Fruit fly (Drosophila melanogaster): Measurements from ENCODE around the gene CG32246.

CG32246 gene

DNA sequence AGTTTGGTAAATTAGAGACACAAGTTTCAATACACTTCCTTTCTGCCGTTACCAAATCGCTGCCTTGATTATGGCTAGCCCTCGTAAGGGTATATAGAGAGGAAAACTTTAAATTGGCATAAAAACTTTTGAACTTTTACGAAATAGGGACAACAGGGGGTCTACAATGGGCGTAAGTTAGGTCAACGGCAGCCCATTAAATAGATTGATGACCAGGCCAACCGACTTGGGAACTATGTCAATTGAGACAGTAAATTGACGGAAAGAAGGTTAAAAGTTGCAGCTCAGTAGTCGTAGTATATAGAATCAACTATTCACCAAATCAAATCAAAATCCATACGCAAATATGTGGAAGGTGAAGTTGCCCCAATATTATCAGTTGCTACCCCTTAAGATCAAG is at the start of gene CG32246:
Gene CG32246 (plus strand): TSS at position 301 of the 400 bp plus-strand sequence.
- TF ChIP-seq CG5204 (GFP tag; optimal IDR thresholded peaks at IDR 0.05) = no peak
- TF ChIP-seq CG33017 (tag; optimal IDR thresholded peaks at IDR 0.05) = no peak
- TF ChIP-seq Mnt (GFP tag; optimal IDR thresholded peaks at IDR 0.05) = no peak
- TF ChIP-seq cic (GFP tag; optimal IDR thresholded peaks at IDR 0.05) = no peak
- TF ChIP-seq toe (GFP tag; optimal IDR thresholded peaks at IDR 0.05) = no peak
- TF ChIP-seq CG12768 (GFP tag; optimal IDR thresholded peaks at IDR 0.05) = no peak
- TF ChIP-seq ovo (GFP tag; optimal IDR thresholded peaks at IDR 0.05) = no peak
- TF ChIP-seq cnc (optimal IDR thresholded peaks at IDR 0.05) = no peak

DNA sequence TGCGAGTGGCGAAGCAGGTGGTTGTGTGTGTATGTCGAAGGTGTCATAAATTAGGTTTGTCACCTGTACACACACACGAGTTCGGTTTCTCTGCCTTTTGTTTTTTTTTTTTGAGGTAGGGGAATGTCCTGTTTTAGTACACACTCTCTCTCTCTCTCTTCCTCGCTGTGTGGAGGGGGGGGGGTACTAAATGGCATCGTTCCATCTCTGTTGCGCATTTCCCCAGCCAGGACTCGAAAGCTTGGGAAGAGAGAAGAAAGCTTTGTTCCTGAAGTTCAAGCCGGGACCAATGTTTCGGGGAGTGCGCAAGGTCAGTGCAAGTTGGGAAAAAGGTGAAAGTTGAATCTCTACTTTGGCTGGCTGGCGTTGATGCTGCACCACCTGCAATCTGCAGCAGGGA is 46.6 kb upstream of the CG32246 start:
- TF ChIP-seq CG14711 (tag; optimal IDR thresholded peaks at IDR 0.05) = no peak
- TF ChIP-seq CG5204 (GFP tag; optimal IDR thresholded peaks at IDR 0.05) = no peak
- TF ChIP-seq pad (GFP tag; optimal IDR thresholded peaks at IDR 0.05) = peak; percentile 97

DNA sequence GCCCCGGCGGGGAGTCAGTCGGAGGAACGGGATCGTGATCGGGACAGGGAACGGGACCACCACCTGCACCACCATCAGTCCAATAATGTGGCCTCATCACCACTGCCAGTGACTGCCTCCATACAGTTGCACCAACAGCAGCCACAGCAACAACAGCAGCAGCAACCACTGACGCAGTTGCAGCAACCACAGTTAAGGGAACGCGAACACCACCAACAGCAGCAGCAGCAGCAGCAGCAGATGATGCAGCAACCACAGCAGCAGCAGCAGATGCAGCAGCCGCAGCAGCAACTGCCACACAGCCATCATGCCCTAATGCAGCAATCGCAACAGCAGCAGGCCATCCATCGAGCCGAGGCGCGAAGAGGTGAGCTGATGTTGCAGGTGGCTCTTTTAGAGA is 45.6 kb upstream of the CG32246 start:
- TF ChIP-seq CG33017 (tag; optimal IDR thresholded peaks at IDR 0.05) (no peak), cnc (optimal IDR thresholded peaks at IDR 0.05) (no peak)

DNA sequence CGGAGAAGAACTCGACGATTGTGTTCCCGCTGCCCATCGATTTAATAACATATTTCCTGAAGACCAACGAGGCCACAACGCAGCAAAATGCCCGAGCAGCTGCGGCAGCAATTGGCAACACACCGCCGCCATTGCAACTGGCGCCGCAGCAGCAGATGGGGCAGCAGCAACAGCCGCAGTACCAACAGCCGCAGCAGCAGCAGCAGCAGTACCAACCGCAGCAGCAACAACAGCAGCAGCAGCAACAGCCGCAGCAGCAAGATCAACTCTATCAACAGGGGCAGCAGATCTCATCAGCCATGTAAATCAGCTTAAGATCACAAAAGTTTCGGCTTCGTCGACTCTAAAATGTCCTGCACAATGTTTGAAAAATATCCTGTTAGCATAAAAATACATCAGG is 31.0 kb upstream of the CG32246 start:
- no peak for TF ChIP-seq cic (GFP tag; optimal IDR thresholded peaks at IDR 0.05)
- no peak for TF ChIP-seq CG1620 (GFP tag; optimal IDR thresholded peaks at IDR 0.05)
- TF ChIP-seq CG11617 (GFP tag; optimal IDR thresholded peaks at IDR 0.05) = no peak
- no peak for TF ChIP-seq bab1 (GFP tag; optimal IDR thresholded peaks at IDR 0.05)
- no peak for TF ChIP-seq CG33017 (tag; optimal IDR thresholded peaks at IDR 0.05)
- no peak for TF ChIP-seq Mnt (GFP tag; optimal IDR thresholded peaks at IDR 0.05)
- TF ChIP-seq kay (GFP tag; ENCODE audit: borderline replicate concordance) = no peak

DNA sequence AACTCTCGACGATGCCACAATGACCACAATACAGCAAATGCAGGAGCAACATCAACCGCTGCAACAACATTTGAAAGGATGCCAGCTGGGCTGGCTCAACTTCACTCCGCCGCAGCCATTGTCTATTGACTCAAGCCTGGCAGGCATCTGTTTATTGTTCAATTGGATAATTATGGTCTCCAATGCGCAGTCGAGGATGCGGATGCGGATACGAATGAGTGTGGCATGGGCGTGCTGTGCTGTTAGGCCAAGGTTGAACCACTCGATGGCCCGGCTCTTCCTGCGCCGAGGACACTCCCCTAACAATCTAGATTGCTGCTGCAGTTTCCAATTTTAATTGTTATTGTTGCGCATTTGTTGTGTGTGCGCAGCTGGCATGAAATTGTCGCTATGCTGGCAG is 21.3 kb upstream of the CG32246 start:
- no peak for TF ChIP-seq CG1620 (GFP tag; optimal IDR thresholded peaks at IDR 0.05)
- no peak for TF ChIP-seq cnc (optimal IDR thresholded peaks at IDR 0.05)
- no peak for TF ChIP-seq CG5204 (GFP tag; optimal IDR thresholded peaks at IDR 0.05)
- no peak for TF ChIP-seq Clk (GFP tag; optimal IDR thresholded peaks at IDR 0.05)
- no peak for TF ChIP-seq cic (GFP tag; optimal IDR thresholded peaks at IDR 0.05)
- no peak for TF ChIP-seq ovo (GFP tag; optimal IDR thresholded peaks at IDR 0.05)
- TF ChIP-seq kay (GFP tag; ENCODE audit: borderline replicate concordance) = no peak
- no peak for TF ChIP-seq toe (GFP tag; optimal IDR thresholded peaks at IDR 0.05)
- no peak for TF ChIP-seq pad (GFP tag; optimal IDR thresholded peaks at IDR 0.05)
- TF ChIP-seq Crg-1 (GFP tag; optimal IDR thresholded peaks at IDR 0.05) = no peak
- no peak for TF ChIP-seq CG7101 (tag; optimal IDR thresholded peaks at IDR 0.05)
- no peak for TF ChIP-seq Hr96 (GFP tag; optimal IDR thresholded peaks at IDR 0.05)
- no peak for TF ChIP-seq CG11617 (GFP tag; optimal IDR thresholded peaks at IDR 0.05)
- no peak for TF ChIP-seq tj (GFP tag; optimal IDR thresholded peaks at IDR 0.05)

DNA sequence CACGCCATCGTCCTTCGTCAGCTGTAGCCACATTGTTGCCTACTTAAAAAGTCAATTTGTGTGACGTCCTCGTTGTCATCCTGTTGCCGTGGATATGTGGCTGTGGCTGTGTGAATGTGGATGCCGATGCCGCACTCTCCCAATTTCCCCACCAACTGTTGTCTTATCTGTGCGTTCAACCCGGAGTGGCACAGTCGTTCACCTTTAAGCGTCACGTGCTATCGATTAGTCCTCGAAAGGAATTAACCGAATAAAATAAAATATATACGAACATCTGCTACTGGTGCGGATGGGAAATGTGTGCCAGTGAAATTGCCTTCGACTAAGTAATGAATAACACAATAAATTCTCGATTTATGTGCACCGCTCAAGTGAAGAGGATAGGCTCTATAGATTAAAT is 18.7 kb upstream of the CG32246 start:
- TF ChIP-seq CG5204 (GFP tag; optimal IDR thresholded peaks at IDR 0.05) = no peak
- TF ChIP-seq cnc (optimal IDR thresholded peaks at IDR 0.05) = no peak
- TF ChIP-seq Hr96 (GFP tag; optimal IDR thresholded peaks at IDR 0.05) = no peak
- no peak for TF ChIP-seq bab1 (GFP tag; optimal IDR thresholded peaks at IDR 0.05)
- no peak for TF ChIP-seq kay (GFP tag; ENCODE audit: borderline replicate concordance)
- TF ChIP-seq Mnt (GFP tag; optimal IDR thresholded peaks at IDR 0.05) = no peak
- no peak for TF ChIP-seq ovo (GFP tag; optimal IDR thresholded peaks at IDR 0.05)
- TF ChIP-seq cic (GFP tag; optimal IDR thresholded peaks at IDR 0.05) = no peak
- TF ChIP-seq CG7045 (GFP tag; optimal IDR thresholded peaks at IDR 0.05) = no peak
- no peak for TF ChIP-seq tj (GFP tag; optimal IDR thresholded peaks at IDR 0.05)
- no peak for TF ChIP-seq pad (GFP tag; optimal IDR thresholded peaks at IDR 0.05)
- no peak for TF ChIP-seq CG7101 (tag; optimal IDR thresholded peaks at IDR 0.05)
- no peak for TF ChIP-seq CG1620 (GFP tag; optimal IDR thresholded peaks at IDR 0.05)
- TF ChIP-seq CG12768 (GFP tag; optimal IDR thresholded peaks at IDR 0.05) = no peak
- no peak for TF ChIP-seq Clk (GFP tag; optimal IDR thresholded peaks at IDR 0.05)
- no peak for TF ChIP-seq toe (GFP tag; optimal IDR thresholded peaks at IDR 0.05)
- TF ChIP-seq CG33017 (tag; optimal IDR thresholded peaks at IDR 0.05) = no peak
- TF ChIP-seq CG14711 (tag; optimal IDR thresholded peaks at IDR 0.05) = no peak
- no peak for TF ChIP-seq Crg-1 (GFP tag; optimal IDR thresholded peaks at IDR 0.05)

DNA sequence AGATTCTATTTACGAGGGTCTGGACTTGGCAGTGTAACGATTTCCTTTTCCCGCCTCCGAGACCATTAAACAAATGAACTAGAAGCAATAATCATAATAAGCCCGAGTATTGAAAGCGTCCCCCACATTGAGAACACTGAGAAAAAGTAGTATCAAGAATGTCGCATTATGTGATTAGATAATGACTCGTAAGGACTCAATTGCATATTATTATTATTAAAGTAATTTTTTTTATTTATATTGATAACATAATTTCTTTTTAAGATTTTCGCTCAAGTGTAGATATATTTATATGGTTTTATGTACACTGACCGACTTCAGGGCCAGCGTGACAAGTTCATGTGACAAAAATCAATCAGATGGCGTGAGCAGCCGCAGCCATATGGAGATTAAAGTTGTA is 17.6 kb upstream of the CG32246 start:
- TF ChIP-seq toe (GFP tag; optimal IDR thresholded peaks at IDR 0.05) = no peak
- no peak for TF ChIP-seq CG7045 (GFP tag; optimal IDR thresholded peaks at IDR 0.05)
- TF ChIP-seq Mnt (GFP tag; optimal IDR thresholded peaks at IDR 0.05) = no peak
- no peak for TF ChIP-seq Crg-1 (GFP tag; optimal IDR thresholded peaks at IDR 0.05)
- no peak for TF ChIP-seq CG14711 (tag; optimal IDR thresholded peaks at IDR 0.05)
- no peak for TF ChIP-seq tj (GFP tag; optimal IDR thresholded peaks at IDR 0.05)
- no peak for TF ChIP-seq Clk (GFP tag; optimal IDR thresholded peaks at IDR 0.05)
- TF ChIP-seq pad (GFP tag; optimal IDR thresholded peaks at IDR 0.05) = no peak
- TF ChIP-seq CG7101 (tag; optimal IDR thresholded peaks at IDR 0.05) = no peak
- TF ChIP-seq CG12768 (GFP tag; optimal IDR thresholded peaks at IDR 0.05) = no peak
- no peak for TF ChIP-seq Hr96 (GFP tag; optimal IDR thresholded peaks at IDR 0.05)
- TF ChIP-seq bab1 (GFP tag; optimal IDR thresholded peaks at IDR 0.05) = no peak
- no peak for TF ChIP-seq CG5204 (GFP tag; optimal IDR thresholded peaks at IDR 0.05)
- no peak for TF ChIP-seq cic (GFP tag; optimal IDR thresholded peaks at IDR 0.05)
- TF ChIP-seq ovo (GFP tag; optimal IDR thresholded peaks at IDR 0.05) = no peak
- no peak for TF ChIP-seq CG33017 (tag; optimal IDR thresholded peaks at IDR 0.05)
- TF ChIP-seq cnc (optimal IDR thresholded peaks at IDR 0.05) = no peak
- no peak for TF ChIP-seq CG1620 (GFP tag; optimal IDR thresholded peaks at IDR 0.05)
- no peak for TF ChIP-seq CG11617 (GFP tag; optimal IDR thresholded peaks at IDR 0.05)
- no peak for TF ChIP-seq kay (GFP tag; ENCODE audit: borderline replicate concordance)

All from whole organism, adult.